Fruit fly (Drosophila melanogaster): Measurements from ENCODE around the gene CG13693.

The CG13693 gene

dm6 chr2L:283071-283482 lies 50.8 kb downstream of the CG13693 start, which contains the start of gene CG11601 (continued):
- no peak for TF ChIP-seq pfk (GFP tag; optimal IDR thresholded peaks at IDR 0.05)
- no peak for TF ChIP-seq CG31441 (GFP tag; IDR thresholded peaks at IDR 0.05)
- no peak for TF ChIP-seq insv (GFP tag; optimal IDR thresholded peaks at IDR 0.05)
- peak; percentile 37 for TF ChIP-seq NC2β (GFP tag; optimal IDR thresholded peaks at IDR 0.05)
- TF ChIP-seq kay (GFP tag; optimal IDR thresholded peaks at IDR 0.05), result peak; percentile 21
- TF ChIP-seq ci (GFP tag; IDR thresholded peaks at IDR 0.05), result peak; percentile 58; the same call in 1 of the 3 replicates
- no peak for TF ChIP-seq nerfin-2 (GFP tag; IDR thresholded peaks at IDR 0.05; ENCODE audit: partially characterized antibody)
- TF ChIP-seq CG1602 (GFP tag; optimal IDR thresholded peaks at IDR 0.05), result no peak
- TF ChIP-seq Kr (GFP tag; optimal IDR thresholded peaks at IDR 0.05), result no peak
- no peak for TF ChIP-seq CG18619 (GFP tag; optimal IDR thresholded peaks at IDR 0.05)
- no peak for TF ChIP-seq tll (GFP tag; optimal IDR thresholded peaks at IDR 0.05)
- peak; percentile 55 for TF ChIP-seq hkb (optimal IDR thresholded peaks at IDR 0.05)
- no peak for TF ChIP-seq hkb (GFP tag; IDR thresholded peaks at IDR 0.05)
- TF ChIP-seq disco-r (GFP tag; optimal IDR thresholded peaks at IDR 0.05), result no peak
- no peak for TF ChIP-seq Doc3 (GFP tag; IDR thresholded peaks at IDR 0.05; ENCODE audit: partially characterized antibody)
- TF ChIP-seq Eip74EF (GFP tag; optimal IDR thresholded peaks at IDR 0.05), result peak in 1 of 2 experiments; percentile 57
- TF ChIP-seq maf-S (GFP tag; optimal IDR thresholded peaks at IDR 0.05), result peak; percentile 33
- TF ChIP-seq HLH54F (GFP tag; optimal IDR thresholded peaks at IDR 0.05), result peak; percentile 34
- TF ChIP-seq Hr3 (GFP tag; optimal IDR thresholded peaks at IDR 0.05), result peak; percentile 4
- no peak for TF ChIP-seq Jarid2 (GFP tag; optimal IDR thresholded peaks at IDR 0.05)
- no peak for TF ChIP-seq kah (GFP tag; optimal IDR thresholded peaks at IDR 0.05)
- TF ChIP-seq CG2129 (GFP tag; IDR thresholded peaks at IDR 0.05; ENCODE audit: partially characterized antibody), result no peak
- peak in 1 of 2 experiments; percentile 1 for TF ChIP-seq Hr78 (GFP tag; optimal IDR thresholded peaks at IDR 0.05)
- peak; percentile 58 for TF ChIP-seq gfzf (GFP tag; optimal IDR thresholded peaks at IDR 0.05)
- no peak for TF ChIP-seq inv (GFP tag; IDR thresholded peaks at IDR 0.05; ENCODE audit: partially characterized antibody)
- TF ChIP-seq CG9609 (GFP tag; optimal IDR thresholded peaks at IDR 0.05), result peak; percentile 52
- no peak for TF ChIP-seq CG17186 (GFP tag; optimal IDR thresholded peaks at IDR 0.05)
- TF ChIP-seq CG4282 (GFP tag; optimal IDR thresholded peaks at IDR 0.05), result peak; percentile 59
- TF ChIP-seq az2 (GFP tag; optimal IDR thresholded peaks at IDR 0.05), result no peak
- no peak for TF ChIP-seq Nf-YA (GFP tag; IDR thresholded peaks at IDR 0.05)
- no peak for TF ChIP-seq fd64A (GFP tag; optimal IDR thresholded peaks at IDR 0.05)
- TF ChIP-seq CTCF (GFP tag; optimal IDR thresholded peaks at IDR 0.05), result peak; percentile 80
- peak; percentile 40 for TF ChIP-seq CG6689 (GFP tag; IDR thresholded peaks at IDR 0.05)
- no peak for TF ChIP-seq CG11085 (GFP tag; IDR thresholded peaks at IDR 0.05)
- peak; percentile 30 for TF ChIP-seq MESR4 (GFP tag; optimal IDR thresholded peaks at IDR 0.05)
- no peak for TF ChIP-seq Atf-2 (GFP tag; optimal IDR thresholded peaks at IDR 0.05)
- TF ChIP-seq stc (GFP tag; IDR thresholded peaks at IDR 0.05), result peak; percentile 30; the same call in 1 of the 2 replicates
- TF ChIP-seq CG16779 (GFP tag; IDR thresholded peaks at IDR 0.05), result no peak
- no peak for TF ChIP-seq gsb (GFP tag; IDR thresholded peaks at IDR 0.05)
- TF ChIP-seq Sin3A (optimal IDR thresholded peaks at IDR 0.05), result peak; percentile 27
- TF ChIP-seq CG17829 (tag; optimal IDR thresholded peaks at IDR 0.05), result peak; percentile 34
- TF ChIP-seq Abd-B (GFP tag; optimal IDR thresholded peaks at IDR 0.05), result peak; percentile 44
- peak; percentile 43; the same call in 1 of the 2 replicates for TF ChIP-seq CG3847 (GFP tag; IDR thresholded peaks at IDR 0.05)
- peak in 1 of 3 experiments; percentile 24 for TF ChIP-seq lola (GFP tag; optimal IDR thresholded peaks at IDR 0.05)
- TF ChIP-seq vvl (GFP tag; IDR thresholded peaks at IDR 0.05), result peak; percentile 72
- no peak for TF ChIP-seq CG7928 (GFP tag; optimal IDR thresholded peaks at IDR 0.05)
- peak; percentile 49 for TF ChIP-seq Hsf (GFP tag; optimal IDR thresholded peaks at IDR 0.05)
- TF ChIP-seq Ptx1 (GFP tag; IDR thresholded peaks at IDR 0.05), result peak; percentile 50
- no peak for TF ChIP-seq tap (tag; optimal IDR thresholded peaks at IDR 0.05)
- peak in 1 of 2 experiments; percentile 9 for TF ChIP-seq Hr51 (GFP tag; optimal IDR thresholded peaks at IDR 0.05)
- 0 out of 2 replicates have a peak, but pooled peaks have one; percentile 12 for TF ChIP-seq Rx (GFP tag; IDR thresholded peaks at IDR 0.05)

Data from whole organism, embryonic.